Worm (Caenorhabditis elegans) whole organism, midembryonic: ENCODE measurements around the gene col-98.

Experiments
- cog-1 ChIP-seq: sonication (generic microtip); optimal IDR thresholded peaks from 2 replicates; lab custom pipeline; 2016; ENCODE audit warnings: missing genetic modification characterization, missing compliant biosample characterization
- flt-1 ChIP-seq: fragments of 200-800 bp; sonication (Bioruptor generic); IDR thresholded peaks from 2 replicates; pipeline ENCODE4 v1.3.6; 2022; ENCODE audit warnings: missing genetic modification characterization, missing compliant biosample characterization
- klf-2 ChIP-seq: fragments of 200-800 bp; sonication (Bioruptor generic); conservative IDR thresholded peaks from 2 replicates; pipeline ENCODE4 v1.3.6; 2022; ENCODE audit warnings: missing genetic modification reagents, missing genetic modification characterization, missing compliant biosample characterization
- med-1 ChIP-seq: sonication (generic microtip); optimal IDR thresholded peaks from 2 replicates; lab custom pipeline; 2017; ENCODE audit warnings: missing genetic modification characterization, mild to moderate bottlenecking, missing compliant biosample characterization, antibody characterized with exemption, missing genetic modification reagents; ENCODE audit not compliant: insufficient read depth
- ref-1 ChIP-seq: fragments of 200-800 bp; sonication (Bioruptor generic); conservative IDR thresholded peaks from 2 replicates; pipeline ENCODE4 v1.3.6; 2022; ENCODE audit warnings: missing genetic modification reagents, missing genetic modification characterization, missing compliant biosample characterization
- tab-1 ChIP-seq: fragments of 200-800 bp; sonication (Bioruptor generic); IDR thresholded peaks from 2 replicates; pipeline ENCODE4 v1.3.6; 2022; ENCODE audit warnings: missing genetic modification characterization, missing compliant biosample characterization
- ztf-23 ChIP-seq: fragments of 200-800 bp; sonication (Bioruptor generic); IDR thresholded peaks from 2 replicates; pipeline ENCODE4 v1.3.6; 2022; ENCODE audit warnings: missing genetic modification reagents, missing genetic modification characterization, missing compliant biosample characterization

ce11 chrIII:12971828-12972379, 46.9 kb upstream of the col-98 start:
- TF ChIP-seq klf-2 (GFP tag; lab: Robert Waterston, UW) (no peak), ztf-23 (GFP tag; lab: Robert Waterston, UW) (no peak), med-1 (GFP tag; lab: Kevin White, UChicago) (no peak), flt-1 (no peak), tab-1 (GFP tag; lab: Robert Waterston, UW) (no peak), ref-1 (GFP tag; lab: Robert Waterston, UW) (no peak), cog-1 (tag; lab: Kevin White, UChicago) (no peak)
